Worm (Caenorhabditis elegans): ENCODE measurements around the gene srd-36.

The srd-36 gene

ce11 chrX:13318316-13318715 lies 23.7 kb upstream of the srd-36 start:
- TF ChIP-seq him-1 (tag; optimal IDR thresholded peaks at IDR 0.05) (no peak), W03F9.2 (tag; optimal IDR thresholded peaks at IDR 0.05) (no peak), dao-5 (tag; optimal IDR thresholded peaks at IDR 0.05) (no peak)

DNA sequence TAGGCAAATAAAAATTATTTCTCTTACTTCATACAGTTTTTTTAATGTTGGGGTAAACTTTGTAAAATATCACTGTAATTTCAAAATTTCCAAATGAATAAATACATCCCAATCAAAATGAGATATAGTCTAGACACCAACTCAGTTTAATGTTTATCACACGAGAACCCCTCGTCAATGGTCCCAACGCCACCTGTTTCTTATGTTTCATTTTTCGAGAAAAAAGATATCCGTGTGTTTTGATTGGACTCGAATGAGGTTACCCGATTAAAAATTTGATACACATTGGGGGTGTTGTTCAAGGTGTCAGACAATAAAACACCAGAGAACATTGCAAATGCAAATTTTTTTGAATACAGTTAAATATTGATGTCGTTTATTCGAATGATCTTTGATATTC lies 23.0 kb upstream of the srd-36 start:
- TF ChIP-seq him-1 (tag; optimal IDR thresholded peaks at IDR 0.05) (no peak), dao-5 (tag; optimal IDR thresholded peaks at IDR 0.05) (no peak), W03F9.2 (tag; optimal IDR thresholded peaks at IDR 0.05) (no peak)

DNA sequence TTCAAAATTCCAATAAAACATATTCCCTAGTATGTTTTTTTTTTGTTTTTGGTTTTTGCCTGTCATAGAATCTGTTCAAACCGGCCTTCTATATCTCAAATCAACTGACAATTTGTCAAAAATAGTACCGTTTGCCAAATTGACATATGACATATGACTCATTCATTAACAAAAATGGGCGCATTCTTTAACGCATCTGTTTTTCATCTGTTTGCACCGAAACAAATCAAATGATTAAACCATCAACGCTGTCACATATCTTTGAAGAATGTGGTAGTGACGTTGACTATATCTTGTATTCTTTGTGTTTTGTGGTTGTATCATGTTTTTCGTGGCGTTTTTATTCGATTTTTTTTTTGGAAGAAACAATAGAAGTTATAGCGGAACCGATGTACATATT lies 20.5 kb upstream of the srd-36 start:
- no peak for TF ChIP-seq him-1 (tag; optimal IDR thresholded peaks at IDR 0.05)
- no peak for TF ChIP-seq dao-5 (tag; optimal IDR thresholded peaks at IDR 0.05)
- TF ChIP-seq W03F9.2 (tag; optimal IDR thresholded peaks at IDR 0.05): no peak

DNA sequence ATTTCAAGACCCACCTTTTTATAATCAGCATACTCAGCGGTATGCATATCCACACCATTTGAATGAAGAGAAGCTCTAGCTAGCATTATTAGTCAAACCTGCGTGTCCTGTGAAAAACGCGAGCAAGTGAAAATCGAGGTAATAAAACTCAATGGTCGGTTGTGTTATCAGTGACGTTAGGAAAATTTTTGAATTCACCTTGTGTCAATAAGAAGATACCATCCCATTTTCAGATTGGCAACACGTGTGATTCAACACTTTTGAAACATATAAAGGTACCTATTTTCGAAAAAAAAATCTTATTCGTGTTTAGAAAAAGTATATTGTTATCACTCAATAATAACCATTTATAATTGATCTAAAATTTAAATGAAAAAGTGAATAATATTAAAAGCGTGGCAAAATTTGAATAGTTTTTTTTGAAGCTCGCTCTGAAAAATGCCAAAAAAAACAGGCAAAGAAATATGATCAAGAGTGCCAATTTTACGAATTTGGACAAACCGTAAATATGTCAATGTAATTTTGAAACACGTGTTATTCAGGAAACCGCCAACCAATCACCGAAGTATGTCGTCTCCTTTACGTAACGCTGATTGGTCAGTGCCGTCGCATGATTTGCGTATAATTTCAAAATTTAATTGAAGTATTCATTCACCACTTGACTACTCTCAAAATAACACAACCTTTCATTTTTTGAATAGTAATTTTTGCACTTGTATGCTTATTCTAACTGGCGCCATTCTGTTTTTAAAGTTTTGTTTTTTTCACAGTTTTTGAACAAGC lies 17.3 kb upstream of the srd-36 start, which contains the start of gene F46G10.1:
TSS of gene F46G10.1 (minus strand) at position 115 of the 783 bp plus-strand sequence.
- no peak for TF ChIP-seq dao-5 (tag; optimal IDR thresholded peaks at IDR 0.05)

- no peak for TF ChIP-seq dao-5 (tag; optimal IDR thresholded peaks at IDR 0.05)
- TF ChIP-seq W03F9.2 (tag; optimal IDR thresholded peaks at IDR 0.05): no peak
These were observed 16.2 kb upstream of the srd-36 start for ce11 chrX:13310763-13311162.

DNA sequence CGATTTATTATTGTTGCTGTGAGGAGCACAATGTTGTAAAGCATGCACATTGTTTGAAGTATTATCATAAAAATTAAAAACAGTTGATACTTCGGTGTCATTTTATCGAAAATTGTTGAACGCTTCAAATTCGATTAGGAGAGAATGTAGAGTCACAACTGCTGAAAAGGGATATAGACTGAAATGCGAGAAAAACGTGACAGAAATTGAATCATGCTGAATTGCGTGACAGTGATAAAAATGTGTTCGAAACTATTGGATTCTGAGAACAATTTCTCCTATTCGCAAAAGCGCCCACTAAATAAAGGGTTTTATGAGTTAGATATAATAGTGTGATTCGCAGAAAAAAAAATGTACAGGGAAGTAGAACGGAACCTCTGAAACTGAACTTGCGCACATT lies 14.2 kb upstream of the srd-36 start, which contains the start of gene srxa-8:
TSS of gene srxa-8 (minus strand) at position 101 of the 400 bp plus-strand sequence.
- no peak for TF ChIP-seq W03F9.2 (tag; optimal IDR thresholded peaks at IDR 0.05)
- TF ChIP-seq dao-5 (tag; optimal IDR thresholded peaks at IDR 0.05): no peak
- no peak for TF ChIP-seq him-1 (tag; optimal IDR thresholded peaks at IDR 0.05)

- TF ChIP-seq dao-5 (tag; optimal IDR thresholded peaks at IDR 0.05) (no peak), him-1 (tag; optimal IDR thresholded peaks at IDR 0.05) (no peak), W03F9.2 (tag; optimal IDR thresholded peaks at IDR 0.05) (no peak)
These were observed 13.3 kb upstream of the srd-36 start for ce11 chrX:13307852-13308251.

DNA sequence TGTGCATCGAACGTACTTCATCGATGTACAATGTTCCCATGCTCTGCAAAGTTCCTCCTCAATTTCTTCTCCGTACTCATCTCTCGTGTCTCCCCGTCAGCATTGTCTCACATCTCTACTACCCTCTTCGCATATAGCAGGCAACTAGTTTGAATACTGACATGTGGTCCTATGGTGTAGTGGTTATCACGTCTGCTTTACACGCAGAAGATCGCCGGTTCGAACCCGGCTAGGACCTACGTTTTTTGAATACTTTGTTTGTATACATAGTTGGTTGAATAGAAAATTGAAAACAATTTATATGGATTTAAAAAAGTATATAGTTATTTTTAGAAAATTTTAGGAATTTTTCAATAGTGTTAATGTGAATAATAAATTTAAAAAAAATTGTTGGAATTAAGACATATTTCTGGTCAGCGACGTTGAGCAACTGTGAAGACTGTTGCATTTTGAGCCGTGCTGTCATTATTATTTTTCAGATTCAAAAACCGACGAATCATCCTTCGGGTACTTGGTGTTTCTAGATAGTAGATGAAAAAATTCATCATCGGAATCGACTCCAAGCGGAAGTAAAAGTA lies 12.4 kb upstream of the srd-36 start:
- peak; percentile 80 for TF ChIP-seq W03F9.2 (tag; optimal IDR thresholded peaks at IDR 0.05)
- TF ChIP-seq him-1 (tag; optimal IDR thresholded peaks at IDR 0.05): peak; percentile 89
- peak; percentile 93 for TF ChIP-seq dao-5 (tag; optimal IDR thresholded peaks at IDR 0.05)

DNA sequence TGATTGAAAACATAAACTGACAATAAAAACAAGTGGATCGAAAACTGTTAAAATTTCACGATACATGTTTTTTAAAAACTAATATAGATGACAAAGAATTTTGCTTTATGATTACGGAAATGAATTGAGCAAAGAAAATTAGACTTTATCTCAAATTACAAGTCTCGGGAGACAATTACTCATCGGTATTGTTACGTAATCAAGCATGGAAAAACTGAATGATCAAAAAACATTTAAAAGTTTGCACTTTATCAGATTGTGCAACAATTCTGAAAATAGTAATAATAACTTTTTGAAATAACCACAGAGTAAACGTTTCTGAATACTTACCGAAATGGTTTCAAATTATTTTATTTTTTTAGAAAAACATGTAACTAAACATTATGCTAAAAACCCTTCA lies 11.2 kb upstream of the srd-36 start, which contains the start of gene srd-43:
TSS of gene srd-43 (minus strand) at position 66 of the 400 bp plus-strand sequence.
- no peak for TF ChIP-seq him-1 (tag; optimal IDR thresholded peaks at IDR 0.05)
- no peak for TF ChIP-seq W03F9.2 (tag; optimal IDR thresholded peaks at IDR 0.05)
- TF ChIP-seq dao-5 (tag; optimal IDR thresholded peaks at IDR 0.05): no peak

- TF ChIP-seq W03F9.2 (tag; optimal IDR thresholded peaks at IDR 0.05) (no peak), him-1 (tag; optimal IDR thresholded peaks at IDR 0.05) (no peak), dao-5 (tag; optimal IDR thresholded peaks at IDR 0.05) (no peak)
These were observed 8.8 kb upstream of the srd-36 start, which contains the start of gene srd-42 for ce11 chrX:13303357-13303756. Gene srd-42, minus strand, starts transcription at chrX:13303457.

- TF ChIP-seq him-1 (tag; optimal IDR thresholded peaks at IDR 0.05): no peak
- TF ChIP-seq dao-5 (tag; optimal IDR thresholded peaks at IDR 0.05): no peak
- TF ChIP-seq W03F9.2 (tag; optimal IDR thresholded peaks at IDR 0.05): no peak
These were observed 5.9 kb upstream of the srd-36 start, which contains the start of gene srd-39 for ce11 chrX:13300503-13300902. Gene srd-39, minus strand, starts transcription at chrX:13300603.

DNA sequence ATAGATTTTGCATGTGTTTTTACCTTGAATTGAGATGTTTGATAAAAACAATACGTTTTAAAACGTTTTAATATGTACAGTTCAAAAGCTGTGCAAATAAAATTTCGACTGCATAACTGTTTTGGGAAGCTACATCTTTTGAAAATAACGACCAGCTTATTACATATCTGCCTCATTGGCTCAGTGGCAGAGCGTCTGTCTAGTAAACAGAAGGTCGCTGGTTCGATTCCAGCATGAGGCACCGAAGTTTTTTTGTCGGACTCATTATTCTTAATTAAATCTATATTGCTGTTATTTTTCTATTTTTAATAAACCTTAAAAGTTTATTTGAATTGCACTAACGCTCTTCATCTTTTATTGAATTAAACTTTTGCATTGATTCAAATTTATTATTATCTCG lies 1.5 kb downstream of the srd-36 start:
- no peak for TF ChIP-seq him-1 (tag; optimal IDR thresholded peaks at IDR 0.05)
- TF ChIP-seq W03F9.2 (tag; optimal IDR thresholded peaks at IDR 0.05): no peak
- no peak for TF ChIP-seq dao-5 (tag; optimal IDR thresholded peaks at IDR 0.05)

ce11 chrX:13291506-13291905 lies 3.1 kb downstream of the srd-36 start, which contains the start of gene srd-38:
Gene srd-38, plus strand, starts transcription at chrX:13291806.
- TF ChIP-seq dao-5 (tag; optimal IDR thresholded peaks at IDR 0.05) (no peak), him-1 (tag; optimal IDR thresholded peaks at IDR 0.05) (no peak), W03F9.2 (tag; optimal IDR thresholded peaks at IDR 0.05) (no peak)

DNA sequence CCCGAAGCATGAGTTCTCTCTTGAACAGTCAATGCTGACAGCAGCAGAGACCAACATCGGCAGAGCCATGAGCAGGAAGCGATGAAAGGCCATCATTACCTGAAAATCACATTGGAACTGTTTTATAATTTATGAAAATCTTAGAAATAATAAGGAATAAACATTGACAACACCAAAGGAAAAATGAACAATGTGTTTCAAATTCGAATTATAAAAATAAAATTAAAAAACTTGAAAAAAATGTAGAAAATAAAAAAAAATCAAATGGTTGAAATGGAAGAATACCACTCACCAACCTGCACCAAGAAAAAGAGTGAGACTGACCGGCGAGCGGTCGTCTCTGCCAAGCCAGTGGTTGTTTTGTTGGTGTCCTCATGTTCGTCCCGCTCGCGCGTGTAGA lies 4.0 kb downstream of the srd-36 start, which contains the start of gene R04D3.3:
TSS of gene R04D3.3 (minus strand) at position 101 of the 400 bp plus-strand sequence.
- TF ChIP-seq dao-5 (tag; optimal IDR thresholded peaks at IDR 0.05) (no peak), him-1 (tag; optimal IDR thresholded peaks at IDR 0.05) (no peak), W03F9.2 (tag; optimal IDR thresholded peaks at IDR 0.05) (no peak)

Measured in whole organism, L4/young adult.